Worm (Caenorhabditis elegans) whole organism, L3 larva: Measurements from ENCODE around the gene fkh-4.

ENCODE experiments used
- elt-1 ChIP-seq: fragments of 150-350 bp; optimal IDR thresholded peaks from 2 replicates; lab custom pipeline; 2014; ENCODE audit warnings: missing biosample characterization, missing genetic modification characterization
- elt-3 ChIP-seq, 3 experiments: fragments of 150-350 bp in 1 of 3; sonication (generic microtip) in 2 of 3; optimal IDR thresholded peaks; 2 replicates in 2 of 3; 4 replicates in 1 of 3; lab custom pipeline; 2014 to 2017; ENCODE audit warnings: missing biosample characterization in 3 of 3, missing genetic modification characterization in 3 of 3
- fos-1 ChIP-seq: fragments of 150-350 bp; optimal IDR thresholded peaks from 2 replicates; lab custom pipeline; 2014; ENCODE audit warnings: missing biosample characterization, missing genetic modification characterization
- nhr-11 ChIP-seq: fragments of 150-350 bp; optimal IDR thresholded peaks from 2 replicates; lab custom pipeline; 2014; ENCODE audit warnings: missing biosample characterization, missing genetic modification characterization
- nhr-237 ChIP-seq: fragments of 150-350 bp; optimal IDR thresholded peaks from 2 replicates; lab custom pipeline; 2014; ENCODE audit warnings: missing biosample characterization, missing genetic modification characterization
- nhr-25 ChIP-seq: sonication (generic microtip); optimal IDR thresholded peaks from 2 replicates; lab custom pipeline; 2017; ENCODE audit warnings: missing biosample characterization, missing genetic modification characterization

DNA sequence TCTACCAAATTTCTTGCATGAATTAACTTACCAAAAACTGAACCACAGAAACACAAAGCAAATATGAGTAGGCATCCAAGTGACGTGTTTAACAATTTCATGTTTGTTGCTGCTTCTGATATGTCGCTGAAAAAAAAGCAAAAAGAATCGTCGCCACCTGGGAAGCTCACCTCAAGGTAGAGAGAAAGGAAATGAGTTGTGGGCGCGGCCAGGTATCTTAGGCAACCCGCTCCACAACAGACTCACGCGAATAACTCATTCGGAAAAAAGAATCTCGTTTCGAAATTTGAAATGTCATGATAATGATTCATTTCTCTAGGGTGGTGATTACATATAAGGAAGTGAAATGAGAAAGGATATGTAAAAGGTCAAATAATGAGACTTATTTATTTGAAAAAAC, 33.7 kb downstream of the fkh-4 start, which contains the start of gene irld-2:
- TF ChIP-seq nhr-11 (tag; lab: Kevin White, UChicago) = no peak
- TF ChIP-seq elt-1 (tag; lab: Kevin White, UChicago) = no peak
- no peak for TF ChIP-seq nhr-25 (tag; lab: Kevin White, UChicago)
- TF ChIP-seq fos-1 (tag; lab: Kevin White, UChicago) = no peak
- no peak for TF ChIP-seq elt-3 (tag; optimal IDR thresholded peaks at IDR 0.05; lab: Kevin White, UChicago)
- TF ChIP-seq nhr-237 (tag; lab: Kevin White, UChicago) = no peak
